Worm (Caenorhabditis elegans): ENCODE results near the gene K09F5.4.

- no peak for TF ChIP-seq ama-1 (optimal IDR thresholded peaks at IDR 0.05)
- TF ChIP-seq hmg-4 (GFP tag; optimal IDR thresholded peaks at IDR 0.05), result no peak
- no peak for TF ChIP-seq flt-1 (GFP tag; IDR thresholded peaks at IDR 0.05)
These were observed 45.1 kb downstream of the K09F5.4 start for ce11 chrX:7665401-7665800.
